Worm (Caenorhabditis elegans) whole organism, L1 larva: ENCODE results near the gene srd-43.

ENCODE experiments used
- ceh-82 ChIP-seq, 3 experiments: fragments of 150-350 bp in 1 of 3; sonication (generic microtip) in 2 of 3; optimal IDR thresholded peaks; 2 replicates each; lab custom pipeline; 2014 to 2017; ENCODE audit warnings: missing biosample characterization in 3 of 3, missing genetic modification characterization in 3 of 3
- isw-1 ChIP-seq: fragments of 200-800 bp; sonication (Bioruptor generic); IDR thresholded peaks from 2 replicates; pipeline ENCODE4 v1.3.6; 2022; ENCODE audit warnings: missing genetic modification characterization, missing compliant biosample characterization
- jun-1 ChIP-seq: fragments of 150-350 bp; optimal IDR thresholded peaks from 2 replicates; lab custom pipeline; 2014; ENCODE audit warnings: missing biosample characterization, missing genetic modification reagents, missing genetic modification characterization
- nhr-77 ChIP-seq: fragments of 150-350 bp; optimal IDR thresholded peaks from 2 replicates; lab custom pipeline; 2014; ENCODE audit warnings: missing biosample characterization, missing genetic modification characterization
- ztf-4 ChIP-seq: fragments of 150-350 bp; optimal IDR thresholded peaks from 2 replicates; lab custom pipeline; 2014; ENCODE audit warnings: missing biosample characterization, missing genetic modification characterization

ce11 chrX:13322886-13323285, 17.2 kb upstream of the srd-43 start, which contains the start of gene F46G10.2:
- TF ChIP-seq ztf-4 (tag; lab: Kevin White, UChicago) = no peak
- no peak for TF ChIP-seq jun-1
- TF ChIP-seq ceh-82 (tag; optimal IDR thresholded peaks at IDR 0.05; lab: Kevin White, UChicago) = no peak
- TF ChIP-seq isw-1 (GFP tag; lab: Robert Waterston, UW) = no peak
- TF ChIP-seq nhr-77 (tag; lab: Kevin White, UChicago) = no peak
